Worm (Caenorhabditis elegans) whole organism, L1 larva: ENCODE measurements around the gene cdka-1.

Experiments used
- C16A3.4 ChIP-seq: fragments of 150-350 bp; optimal IDR thresholded peaks from 2 replicates; lab custom pipeline; 2014; ENCODE audit warnings: missing biosample characterization, missing genetic modification characterization
- alr-1 ChIP-seq: fragments of 200-800 bp; sonication (Bioruptor generic); optimal IDR thresholded peaks from 2 replicates; lab custom pipeline; 2018; ENCODE audit warnings: borderline replicate concordance, mild to moderate bottlenecking, missing genetic modification characterization, missing compliant biosample characterization
- ama-1 ChIP-seq: fragments of 150-350 bp; optimal IDR thresholded peaks from 2 replicates; lab custom pipeline; 2014
- ceh-63 ChIP-seq: fragments of 200-800 bp; sonication (Bioruptor generic); optimal IDR thresholded peaks from 2 replicates; lab custom pipeline; 2018; ENCODE audit warnings: mild to moderate bottlenecking, missing genetic modification characterization, missing compliant biosample characterization
- ceh-90 ChIP-seq: sonication (generic microtip); optimal IDR thresholded peaks from 2 replicates; lab custom pipeline; 2016; ENCODE audit warnings: missing genetic modification characterization, missing compliant biosample characterization
- ces-1 ChIP-seq: fragments of 150-350 bp; optimal IDR thresholded peaks from 2 replicates; lab custom pipeline; 2014; ENCODE audit warnings: missing biosample characterization, missing genetic modification reagents, missing genetic modification characterization
- dsc-1 ChIP-seq: sonication (generic microtip); optimal IDR thresholded peaks from 2 replicates; lab custom pipeline; 2016; ENCODE audit warnings: mild to moderate bottlenecking, missing genetic modification characterization, missing compliant biosample characterization
- efl-3 ChIP-seq: fragments of 200-800 bp; sonication (Bioruptor generic); optimal IDR thresholded peaks from 2 replicates; lab custom pipeline; 2018; ENCODE audit warnings: mild to moderate bottlenecking, missing genetic modification characterization, missing compliant biosample characterization
- egl-13 ChIP-seq: sonication (generic microtip); optimal IDR thresholded peaks from 2 replicates; lab custom pipeline; 2016; ENCODE audit warnings: missing genotype, missing genetic modification reagents, missing genetic modification characterization, missing compliant biosample characterization
- elt-2 ChIP-seq: sonication (generic microtip); optimal IDR thresholded peaks from 2 replicates; lab custom pipeline; 2016; ENCODE audit warnings: missing genetic modification characterization, mild to moderate bottlenecking, inconsistent platforms, missing compliant biosample characterization, missing genetic modification reagents
- ets-5 ChIP-seq: fragments of 200-800 bp; sonication (Bioruptor generic); IDR thresholded peaks from 2 replicates; pipeline ENCODE4 v1.3.6; 2022; ENCODE audit warnings: missing genetic modification characterization, missing compliant biosample characterization
- fkh-10 ChIP-seq: sonication (generic microtip); optimal IDR thresholded peaks from 2 replicates; lab custom pipeline; 2017; ENCODE audit warnings: missing biosample characterization, missing genetic modification reagents, missing genetic modification characterization
- fkh-4 ChIP-seq: sonication (generic microtip); optimal IDR thresholded peaks from 2 replicates; lab custom pipeline; 2016; ENCODE audit warnings: missing compliant biosample characterization, missing genetic modification characterization, borderline replicate concordance
- fos-1 ChIP-seq: fragments of 150-350 bp; optimal IDR thresholded peaks from 2 replicates; lab custom pipeline; 2014; ENCODE audit warnings: missing biosample characterization, missing genetic modification characterization
- grh-1 ChIP-seq: fragments of 200-800 bp; sonication (Bioruptor generic); IDR thresholded peaks from 2 replicates; pipeline ENCODE4 v1.3.6; 2022; ENCODE audit warnings: missing genetic modification reagents, missing genetic modification characterization, missing compliant biosample characterization
- hlh-17 ChIP-seq: fragments of 200-800 bp; sonication (Bioruptor generic); optimal IDR thresholded peaks from 2 replicates; lab custom pipeline; 2018; ENCODE audit warnings: missing genetic modification characterization, mild to moderate bottlenecking, missing compliant biosample characterization, moderate library complexity, borderline replicate concordance
- isw-1 ChIP-seq: fragments of 200-800 bp; sonication (Bioruptor generic); IDR thresholded peaks from 2 replicates; pipeline ENCODE4 v1.3.6; 2022; ENCODE audit warnings: missing genetic modification characterization, missing compliant biosample characterization
- jun-1 ChIP-seq: fragments of 150-350 bp; optimal IDR thresholded peaks from 2 replicates; lab custom pipeline; 2014; ENCODE audit warnings: missing biosample characterization, missing genetic modification reagents, missing genetic modification characterization
- lin-13 ChIP-seq: fragments of 150-350 bp; optimal IDR thresholded peaks from 2 replicates; lab custom pipeline; 2014; ENCODE audit warnings: missing biosample characterization, missing genetic modification reagents, missing genetic modification characterization
- lin-14 ChIP-seq: fragments of 200-800 bp; sonication (Bioruptor generic); optimal IDR thresholded peaks from 2 replicates; lab custom pipeline; 2018; ENCODE audit warnings: mild to moderate bottlenecking, missing genetic modification characterization, moderate library complexity, missing compliant biosample characterization
- lin-15B ChIP-seq: fragments of 150-350 bp; sonication (generic microtip); optimal IDR thresholded peaks from 3 replicates; lab custom pipeline; 2014; ENCODE audit warnings: missing biosample characterization, missing genetic modification characterization
- lin-35 ChIP-seq, 2 experiments: fragments of 150-350 bp; optimal IDR thresholded peaks; 2 replicates each; lab custom pipeline; 2014; ENCODE audit warnings: missing biosample characterization in 2 of 2, missing genetic modification characterization in 2 of 2, missing genetic modification reagents in 2 of 2
- lin-39 ChIP-seq: fragments of 150-350 bp; optimal IDR thresholded peaks from 2 replicates; lab custom pipeline; 2014; ENCODE audit warnings: missing biosample characterization, missing genetic modification reagents, missing genetic modification characterization
- lir-3 ChIP-seq: sonication (generic microtip); optimal IDR thresholded peaks from 2 replicates; lab custom pipeline; 2016; ENCODE audit warnings: mild to moderate bottlenecking, missing genetic modification characterization, moderate library complexity, missing compliant biosample characterization; ENCODE audit not compliant: poor library complexity
- mab-9 ChIP-seq: fragments of 200-800 bp; sonication (Bioruptor generic); IDR thresholded peaks from 2 replicates; pipeline ENCODE4 v1.3.6; 2022; ENCODE audit warnings: missing genetic modification reagents, missing genetic modification characterization, missing compliant biosample characterization
- mef-2 ChIP-seq: fragments of 150-350 bp; optimal IDR thresholded peaks from 2 replicates; lab custom pipeline; 2014; ENCODE audit warnings: missing biosample characterization, missing genetic modification characterization
- nhr-11 ChIP-seq: fragments of 150-350 bp; optimal IDR thresholded peaks from 2 replicates; lab custom pipeline; 2014; ENCODE audit warnings: missing biosample characterization, missing genetic modification characterization
- nhr-19 ChIP-seq: fragments of 200-800 bp; sonication (Bioruptor generic); conservative IDR thresholded peaks from 2 replicates; pipeline ENCODE4 v1.3.6; 2022; ENCODE audit warnings: missing genetic modification characterization, missing compliant biosample characterization
- nhr-20 ChIP-seq: sonication (generic microtip); optimal IDR thresholded peaks from 2 replicates; lab custom pipeline; 2016; ENCODE audit warnings: mild to moderate bottlenecking, missing genetic modification characterization, missing compliant biosample characterization
- nhr-237 ChIP-seq: fragments of 150-350 bp; optimal IDR thresholded peaks from 2 replicates; lab custom pipeline; 2014; ENCODE audit warnings: missing biosample characterization, missing genetic modification characterization
- nhr-71 ChIP-seq: sonication (generic microtip); optimal IDR thresholded peaks from 2 replicates; lab custom pipeline; 2016; ENCODE audit warnings: mild to moderate bottlenecking, missing genetic modification characterization, moderate library complexity, missing compliant biosample characterization
- nhr-76 ChIP-seq: sonication (generic microtip); optimal IDR thresholded peaks from 2 replicates; lab custom pipeline; 2017; ENCODE audit warnings: missing biosample characterization, missing genetic modification characterization
- nhr-77 ChIP-seq: fragments of 150-350 bp; optimal IDR thresholded peaks from 2 replicates; lab custom pipeline; 2014; ENCODE audit warnings: missing biosample characterization, missing genetic modification characterization
- nhr-84 ChIP-seq: sonication (generic microtip); optimal IDR thresholded peaks from 2 replicates; lab custom pipeline; 2017; ENCODE audit warnings: missing biosample characterization, missing genetic modification characterization
- pax-3 ChIP-seq: fragments of 200-800 bp; sonication (Bioruptor generic); optimal IDR thresholded peaks from 2 replicates; lab custom pipeline; 2018; ENCODE audit warnings: mild to moderate bottlenecking, missing genetic modification characterization, moderate library complexity, missing compliant biosample characterization
- rnt-1 ChIP-seq: sonication (generic microtip); optimal IDR thresholded peaks from 2 replicates; lab custom pipeline; 2016; ENCODE audit warnings: mild to moderate bottlenecking, missing genetic modification characterization, moderate library complexity, missing compliant biosample characterization
- skn-1 ChIP-seq: fragments of 150-350 bp; optimal IDR thresholded peaks from 2 replicates; lab custom pipeline; 2014; ENCODE audit warnings: missing biosample characterization, missing genetic modification characterization
- snpc-4 ChIP-seq: fragments of 150-350 bp; optimal IDR thresholded peaks from 2 replicates; lab custom pipeline; 2014; ENCODE audit warnings: missing biosample characterization, missing genetic modification characterization
- sptf-1 ChIP-seq: fragments of 150-350 bp; optimal IDR thresholded peaks from 2 replicates; lab custom pipeline; 2014; ENCODE audit warnings: missing biosample characterization, missing genetic modification characterization
- sup-37 ChIP-seq: fragments of 200-800 bp; sonication (Bioruptor generic); optimal IDR thresholded peaks from 2 replicates; lab custom pipeline; 2018; ENCODE audit warnings: mild to moderate bottlenecking, missing genetic modification characterization, missing compliant biosample characterization
- tbx-2 ChIP-seq: sonication (generic microtip); optimal IDR thresholded peaks from 2 replicates; lab custom pipeline; 2016; ENCODE audit warnings: missing genetic modification characterization, missing compliant biosample characterization
- tlp-1 ChIP-seq: fragments of 150-350 bp; optimal IDR thresholded peaks from 2 replicates; lab custom pipeline; 2014; ENCODE audit warnings: missing biosample characterization, missing genetic modification characterization
- unc-130 ChIP-seq: fragments of 150-350 bp; optimal IDR thresholded peaks from 2 replicates; lab custom pipeline; 2017; ENCODE audit warnings: missing biosample characterization, missing genetic modification characterization, inconsistent platforms
- unc-30 ChIP-seq: sonication (generic microtip); optimal IDR thresholded peaks from 2 replicates; lab custom pipeline; 2017; ENCODE audit warnings: missing biosample characterization, missing genetic modification characterization
- unc-62 ChIP-seq: fragments of 150-350 bp; optimal IDR thresholded peaks from 2 replicates; lab custom pipeline; 2014; ENCODE audit warnings: missing biosample characterization, missing genetic modification reagents, missing genetic modification characterization
- unc-86 ChIP-seq: sonication (generic microtip); optimal IDR thresholded peaks from 2 replicates; lab custom pipeline; 2016; ENCODE audit warnings: missing genetic modification characterization, missing compliant biosample characterization
- vab-15 ChIP-seq: sonication (generic microtip); optimal IDR thresholded peaks from 2 replicates; lab custom pipeline; 2017; ENCODE audit warnings: missing genotype, mild to moderate bottlenecking, missing genetic modification characterization, missing compliant biosample characterization
- xbp-1 ChIP-seq: sonication (generic microtip); optimal IDR thresholded peaks from 2 replicates; lab custom pipeline; 2016; ENCODE audit warnings: missing genetic modification characterization, missing compliant biosample characterization
- zag-1 ChIP-seq: fragments of 150-350 bp; optimal IDR thresholded peaks from 2 replicates; lab custom pipeline; 2014; ENCODE audit warnings: missing biosample characterization, missing genetic modification characterization
- zip-4 ChIP-seq: fragments of 200-800 bp; sonication (Bioruptor generic); optimal IDR thresholded peaks from 2 replicates; lab custom pipeline; 2018; ENCODE audit warnings: mild to moderate bottlenecking, missing genetic modification characterization, moderate library complexity, missing compliant biosample characterization
- ztf-11 ChIP-seq, 2 experiments: sonication (generic microtip); optimal IDR thresholded peaks; 2 replicates each; lab custom pipeline; 2016 to 2017; ENCODE audit warnings: missing genetic modification characterization in 2 of 2, missing biosample characterization in 1 of 2, missing compliant biosample characterization in 1 of 2

Gene cdka-1

DNA sequence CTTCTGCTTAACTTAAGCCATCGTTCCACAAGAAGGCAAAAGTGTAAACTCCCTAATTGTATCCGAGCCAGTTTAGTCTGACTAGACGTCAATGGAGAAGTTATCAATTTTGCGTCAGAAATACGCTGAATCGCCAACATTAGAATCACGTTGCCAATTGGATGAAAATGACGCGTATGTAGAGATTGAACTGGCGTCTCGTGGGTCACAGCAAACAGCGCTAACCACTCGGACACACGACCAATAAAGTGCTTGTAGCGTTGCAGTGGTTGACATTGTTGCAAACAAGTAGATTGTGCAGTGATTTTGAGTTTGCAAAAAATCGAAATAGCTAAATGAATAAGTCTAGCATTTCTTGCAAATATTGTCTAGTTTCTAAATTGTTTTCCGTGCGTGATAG, 31.0 kb downstream of the cdka-1 start (continued):
- no peak for TF ChIP-seq ces-1 (GFP tag; lab: Kevin White, UChicago)
- TF ChIP-seq ama-1: peak; percentile 66
- TF ChIP-seq hlh-17 (GFP tag; lab: Kevin White, UChicago): no peak
- no peak for TF ChIP-seq nhr-76
- TF ChIP-seq nhr-20 (tag; lab: Kevin White, UChicago): peak; percentile 78
- peak; percentile 76 for TF ChIP-seq unc-130
- TF ChIP-seq nhr-19 (GFP tag; lab: Robert Waterston, UW): peak; percentile 77
- TF ChIP-seq skn-1 (tag; lab: Kevin White, UChicago): peak; percentile 47
- TF ChIP-seq dsc-1 (tag; lab: Kevin White, UChicago): peak; percentile 73
- TF ChIP-seq elt-2 (tag; lab: Kevin White, UChicago): peak; percentile 71
- no peak for TF ChIP-seq snpc-4 (tag; lab: Kevin White, UChicago)
- TF ChIP-seq nhr-11: no peak
- TF ChIP-seq xbp-1 (tag; lab: Kevin White, UChicago): peak; percentile 61
- TF ChIP-seq fos-1: peak; percentile 34
- TF ChIP-seq zip-4 (GFP tag; lab: Kevin White, UChicago): peak; percentile 4
- no peak for TF ChIP-seq unc-30 (tag; lab: Kevin White, UChicago)
- TF ChIP-seq nhr-77 (tag; lab: Kevin White, UChicago): peak; percentile 66
- no peak for TF ChIP-seq alr-1 (tag; lab: Kevin White, UChicago)
- TF ChIP-seq lin-15B (tag; lab: Kevin White, UChicago): no peak
- no peak for TF ChIP-seq fkh-10 (GFP tag; lab: Kevin White, UChicago)
- no peak for TF ChIP-seq lir-3
- TF ChIP-seq tlp-1 (tag; lab: Kevin White, UChicago): no peak
- no peak for TF ChIP-seq lin-39
- TF ChIP-seq pax-3 (tag; lab: Kevin White, UChicago): peak; percentile 42
- TF ChIP-seq ztf-11 (tag; optimal IDR thresholded peaks at IDR 0.05; lab: Kevin White, UChicago): peak in 1 of 2 experiments; percentile 15
- no peak for TF ChIP-seq nhr-237
- no peak for TF ChIP-seq fkh-4 (tag; lab: Kevin White, UChicago)
- peak; percentile 59 for TF ChIP-seq lin-13 (GFP tag; lab: Kevin White, UChicago)
- peak; percentile 37 for TF ChIP-seq jun-1 (tag; lab: Kevin White, UChicago)
- peak; percentile 53 for TF ChIP-seq tbx-2 (tag; lab: Kevin White, UChicago)
- no peak for TF ChIP-seq nhr-84 (tag; lab: Kevin White, UChicago)
- TF ChIP-seq efl-3 (GFP tag; lab: Kevin White, UChicago): no peak

DNA sequence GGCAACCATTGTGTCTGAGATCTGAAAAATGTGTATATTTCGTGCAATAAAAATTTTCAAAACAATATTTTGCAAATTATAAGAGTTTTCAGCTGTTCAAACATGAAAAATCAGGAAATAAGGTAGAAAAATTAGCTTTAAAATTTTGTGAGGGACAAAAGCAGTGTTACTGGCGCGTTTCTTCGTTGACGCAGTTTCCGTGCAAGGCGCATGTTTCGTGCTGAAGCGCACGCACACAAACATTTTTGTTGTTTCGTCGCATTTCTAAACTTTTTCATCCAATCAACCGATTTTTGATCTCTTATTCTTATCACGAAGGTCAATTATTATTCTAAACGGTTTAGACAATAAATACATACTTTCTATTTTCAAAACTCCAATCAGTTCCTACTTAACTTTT, 34.7 kb downstream of the cdka-1 start, which contains the start of gene nifk-1:
nifk-1 (minus strand) TSS at position 27 of the 400 bp plus-strand sequence.
- peak; percentile 67 for TF ChIP-seq rnt-1
- TF ChIP-seq xbp-1 (tag; lab: Kevin White, UChicago): peak; percentile 48
- no peak for TF ChIP-seq sptf-1
- TF ChIP-seq lin-35 (GFP tag; optimal IDR thresholded peaks at IDR 0.05; lab: Kevin White, UChicago): peak; percentile 75 to 86
- no peak for TF ChIP-seq nhr-11
- TF ChIP-seq ceh-90 (tag; lab: Kevin White, UChicago): no peak
- TF ChIP-seq nhr-76: no peak
- no peak for TF ChIP-seq lin-14 (GFP tag; lab: Kevin White, UChicago)
- TF ChIP-seq unc-62: no peak
- no peak for TF ChIP-seq vab-15 (tag; lab: Kevin White, UChicago)
- peak; percentile 65 for TF ChIP-seq nhr-20 (tag; lab: Kevin White, UChicago)
- TF ChIP-seq C16A3.4 (tag; lab: Kevin White, UChicago): peak; percentile 80
- peak; percentile 73 for TF ChIP-seq nhr-71 (tag; lab: Kevin White, UChicago)
- no peak for TF ChIP-seq mab-9 (GFP tag; lab: Robert Waterston, UW)
- no peak for TF ChIP-seq ceh-63 (GFP tag; lab: Kevin White, UChicago)
- TF ChIP-seq nhr-84 (tag; lab: Kevin White, UChicago): no peak
- TF ChIP-seq ets-5: no peak
- no peak for TF ChIP-seq unc-86
- TF ChIP-seq skn-1 (tag; lab: Kevin White, UChicago): peak; percentile 28
- no peak for TF ChIP-seq zag-1 (tag; lab: Kevin White, UChicago)
- TF ChIP-seq lin-39: no peak
- TF ChIP-seq elt-2 (tag; lab: Kevin White, UChicago): no peak
- peak; percentile 19 for TF ChIP-seq lin-15B (tag; lab: Kevin White, UChicago)
- TF ChIP-seq sup-37: no peak
- TF ChIP-seq fkh-4 (tag; lab: Kevin White, UChicago): no peak
- TF ChIP-seq lin-13 (GFP tag; lab: Kevin White, UChicago): no peak
- no peak for TF ChIP-seq egl-13 (tag; lab: Kevin White, UChicago)
- TF ChIP-seq grh-1 (GFP tag; lab: Robert Waterston, UW): no peak
- no peak for TF ChIP-seq alr-1 (tag; lab: Kevin White, UChicago)
- TF ChIP-seq isw-1: no peak
- no peak for TF ChIP-seq mef-2
- TF ChIP-seq unc-130: peak; percentile 49
